Worm (Caenorhabditis elegans) whole organism, L1 larva: ENCODE measurements around the gene rle-1.

Source experiments
- nhr-12 ChIP-seq: sonication (generic microtip); optimal IDR thresholded peaks from 2 replicates; lab custom pipeline; 2017; ENCODE audit warnings: missing biosample characterization, missing genetic modification characterization
- nhr-28 ChIP-seq: fragments of 150-350 bp; optimal IDR thresholded peaks from 2 replicates; lab custom pipeline; 2014; ENCODE audit warnings: missing biosample characterization, missing genetic modification characterization
- nhr-47 ChIP-seq: sonication (generic microtip); optimal IDR thresholded peaks from 2 replicates; lab custom pipeline; 2016; ENCODE audit warnings: mild to moderate bottlenecking, missing genetic modification characterization, moderate library complexity, missing compliant biosample characterization
- nhr-76 ChIP-seq: sonication (generic microtip); optimal IDR thresholded peaks from 2 replicates; lab custom pipeline; 2017; ENCODE audit warnings: missing biosample characterization, missing genetic modification characterization

- TF ChIP-seq nhr-28 (tag; lab: Kevin White, UChicago) (no peak), nhr-76 (tag; lab: Kevin White, UChicago) (no peak), nhr-47 (tag; lab: Kevin White, UChicago) (no peak), nhr-12 (tag; lab: Kevin White, UChicago) (no peak)
Measured at ce11 chrIII:10939184-10939583, 3.1 kb downstream of the rle-1 start.
